Worm (Caenorhabditis elegans): Measurements from ENCODE around the gene lin-49.

- TF ChIP-seq F13H6.1 (tag; optimal IDR thresholded peaks at IDR 0.05) (no peak), ama-1 (optimal IDR thresholded peaks at IDR 0.05) (no peak), dve-1 (tag; optimal IDR thresholded peaks at IDR 0.05) (no peak), ttx-3 (tag; optimal IDR thresholded peaks at IDR 0.05) (no peak), elt-2 (tag; optimal IDR thresholded peaks at IDR 0.05) (no peak), nhr-11 (tag; optimal IDR thresholded peaks at IDR 0.05) (no peak), ceh-9 (tag; optimal IDR thresholded peaks at IDR 0.05) (no peak), pha-4 (tag; optimal IDR thresholded peaks at IDR 0.05) (no peak), C38D4.7 (GFP tag; optimal IDR thresholded peaks at IDR 0.05) (no peak), hlh-6 (tag; optimal IDR thresholded peaks at IDR 0.05) (no peak), nfya-1 (tag; optimal IDR thresholded peaks at IDR 0.05) (no peak), unc-55 (GFP tag; optimal IDR thresholded peaks at IDR 0.05) (no peak), hlh-30 (tag; optimal IDR thresholded peaks at IDR 0.05; ENCODE audit: insufficient read depth) (no peak)
These were observed 48.2 kb downstream of the lin-49 start, which contains the start of gene cdh-5 for ce11 chrIV:8668635-8669034.

All from whole organism, late embryonic.